Fruit fly (Drosophila melanogaster) whole organism, embryonic: Measurements from ENCODE around the gene Reepl1.
A peak's percentile ranks its signal among the peaks of the same experiment; 100 is the strongest.

Source experiments
- Atf3 ChIP-seq: fragments of 200-800 bp; sonication (Bioruptor generic); optimal IDR thresholded peaks from 3 replicates; lab custom pipeline; 2016; ENCODE audit warnings: missing biosample characterization, missing genetic modification characterization
- B-H2 ChIP-seq: fragments of 200-800 bp; sonication (Bioruptor generic); optimal IDR thresholded peaks from 2 replicates; lab custom pipeline; 2018; ENCODE audit warnings: missing biosample characterization, mild to moderate bottlenecking, missing genetic modification characterization
- CG11085 ChIP-seq: fragments of 200-800 bp; sonication (Bioruptor generic); IDR thresholded peaks from 2 replicates; pipeline ENCODE4 v1.3.6; 2022; ENCODE audit warnings: missing biosample characterization, missing genetic modification characterization
- CG11723 ChIP-seq: fragments of 200-800 bp; sonication (Bioruptor generic); optimal IDR thresholded peaks from 2 replicates; lab custom pipeline; 2017; ENCODE audit warnings: missing biosample characterization, mild to moderate bottlenecking, missing genetic modification characterization
- CG12104 ChIP-seq: fragments of 200-800 bp; sonication (Bioruptor generic); optimal IDR thresholded peaks from 3 replicates; lab custom pipeline; 2016; ENCODE audit warnings: missing biosample characterization, missing genetic modification characterization
- CG12155 ChIP-seq: fragments of 200-800 bp; sonication (Bioruptor generic); optimal IDR thresholded peaks from 3 replicates; lab custom pipeline; 2016; ENCODE audit warnings: missing biosample characterization, missing genetic modification characterization
- CG13296 ChIP-seq: fragments of 200-800 bp; sonication (Bioruptor generic); optimal IDR thresholded peaks from 3 replicates; lab custom pipeline; 2018; ENCODE audit warnings: missing biosample characterization, mild to moderate bottlenecking, missing genetic modification characterization
- CG14860 ChIP-seq: fragments of 200-800 bp; sonication (Bioruptor generic); IDR thresholded peaks from 3 replicates; pipeline ENCODE4 v1.3.6; 2022; ENCODE audit warnings: missing biosample characterization, missing genetic modification characterization; ENCODE audit not compliant: partially characterized antibody
- CG16813 ChIP-seq: fragments of 200-800 bp; sonication (Bioruptor generic); IDR thresholded peaks from 3 replicates; pipeline ENCODE4 v1.3.6; 2022; ENCODE audit warnings: missing biosample characterization, missing genetic modification characterization; ENCODE audit not compliant: partially characterized antibody
- CG17361 ChIP-seq: fragments of 200-800 bp; sonication (Bioruptor generic); IDR thresholded peaks from 3 replicates; pipeline ENCODE4 v1.3.6; 2022; ENCODE audit warnings: missing biosample characterization, missing genetic modification characterization
- CG18619 ChIP-seq: fragments of 200-800 bp; sonication (Bioruptor generic); optimal IDR thresholded peaks from 3 replicates; lab custom pipeline; 2017; ENCODE audit warnings: missing biosample characterization, mild to moderate bottlenecking, missing genetic modification characterization
- CG30431 ChIP-seq: fragments of 200-800 bp; sonication (Bioruptor generic); optimal IDR thresholded peaks from 2 replicates; lab custom pipeline; 2017; ENCODE audit warnings: missing biosample characterization, missing genetic modification characterization
- CG34224 ChIP-seq: fragments of 200-800 bp; sonication (Bioruptor generic); IDR thresholded peaks from 3 replicates; pipeline ENCODE4 v1.3.6; 2022; ENCODE audit warnings: missing biosample characterization, missing genetic modification characterization; ENCODE audit not compliant: partially characterized antibody
- CG34376 ChIP-seq: fragments of 200-800 bp; sonication (Bioruptor generic); optimal IDR thresholded peaks from 2 replicates; lab custom pipeline; 2018; ENCODE audit warnings: missing biosample characterization, mild to moderate bottlenecking, missing genetic modification characterization
- CG6765 ChIP-seq: fragments of 200-800 bp; sonication (Bioruptor generic); optimal IDR thresholded peaks from 3 replicates; lab custom pipeline; 2017; ENCODE audit warnings: missing biosample characterization, mild to moderate bottlenecking, missing genetic modification characterization
- CG8388 ChIP-seq: fragments of 200-800 bp; sonication (Bioruptor generic); optimal IDR thresholded peaks from 2 replicates; lab custom pipeline; 2019; ENCODE audit warnings: missing biosample characterization, mild to moderate bottlenecking, missing genetic modification characterization, moderate library complexity
- CG9797 ChIP-seq: fragments of 200-800 bp; sonication (Bioruptor generic); optimal IDR thresholded peaks from 3 replicates; lab custom pipeline; 2018; ENCODE audit warnings: missing biosample characterization, mild to moderate bottlenecking, missing genetic modification characterization
- Deaf1 ChIP-seq: fragments of 200-800 bp; optimal IDR thresholded peaks from 3 replicates; lab custom pipeline; 2019; ENCODE audit warnings: missing biosample characterization, mild to moderate bottlenecking, missing genetic modification characterization, moderate library complexity
- Drgx ChIP-seq: fragments of 200-800 bp; sonication (Bioruptor generic); IDR thresholded peaks from 2 replicates; pipeline ENCODE4 v1.3.6; 2022; ENCODE audit warnings: missing biosample characterization, missing genetic modification characterization
- E2f2 ChIP-seq: fragments of 200-800 bp; sonication (Bioruptor generic); IDR thresholded peaks from 2 replicates; pipeline ENCODE4 v1.3.6; 2022; ENCODE audit warnings: missing biosample characterization, missing genetic modification characterization
- HLH3B ChIP-seq: fragments of 200-800 bp; sonication (Bioruptor generic); IDR thresholded peaks from 2 replicates; pipeline ENCODE4 v1.3.6; 2022; ENCODE audit warnings: missing biosample characterization, missing genetic modification characterization
- HLH4C ChIP-seq: fragments of 200-800 bp; sonication (Bioruptor generic); IDR thresholded peaks from 3 replicates; pipeline ENCODE4 v1.3.6; 2022; ENCODE audit warnings: missing biosample characterization, missing genetic modification characterization; ENCODE audit not compliant: partially characterized antibody
- Hey ChIP-seq: fragments of 200-800 bp; sonication (Bioruptor generic); optimal IDR thresholded peaks from 3 replicates; lab custom pipeline; 2018; ENCODE audit warnings: missing biosample characterization, mild to moderate bottlenecking, missing genetic modification characterization
- Lhr ChIP-seq: fragments of 200-800 bp; sonication (Bioruptor generic); optimal IDR thresholded peaks from 3 replicates; lab custom pipeline; 2017; ENCODE audit warnings: mild to moderate bottlenecking, missing biosample characterization, missing genetic modification reagents, missing genetic modification characterization
- Med ChIP-seq: fragments of 200-800 bp; sonication (Bioruptor generic); peaks from one replicate; lab custom pipeline; 2016; ENCODE audit warnings: missing biosample characterization, missing genetic modification characterization, mild to moderate bottlenecking, inconsistent platforms, moderate library complexity
- Meics ChIP-seq: fragments of 200-800 bp; sonication (Bioruptor generic); optimal IDR thresholded peaks from 2 replicates; lab custom pipeline; 2017; ENCODE audit warnings: missing biosample characterization, mild to moderate bottlenecking, missing genetic modification characterization
- Nf-YA ChIP-seq: fragments of 200-800 bp; sonication (Bioruptor generic); IDR thresholded peaks from 2 replicates; pipeline ENCODE4 v1.3.6; 2022; ENCODE audit warnings: missing biosample characterization, missing genetic modification characterization
- Oaz ChIP-seq: fragments of 200-800 bp; sonication (Bioruptor generic); IDR thresholded peaks from 2 replicates; pipeline ENCODE4 v1.3.6; 2022; ENCODE audit warnings: missing biosample characterization, missing genetic modification characterization
- Oli ChIP-seq: fragments of 200-800 bp; sonication (Bioruptor generic); optimal IDR thresholded peaks from 2 replicates; lab custom pipeline; 2018; ENCODE audit warnings: missing biosample characterization, mild to moderate bottlenecking, missing genetic modification characterization, moderate library complexity
- Tbp ChIP-seq: fragments of >200 bp; optimal IDR thresholded peaks from 2 replicates; lab custom pipeline; 2018; ENCODE audit warnings: missing biosample characterization, missing genetic modification characterization
- ase ChIP-seq: fragments of 200-800 bp; sonication (Bioruptor generic); IDR thresholded peaks from 3 replicates; pipeline ENCODE4 v1.3.6; 2022; ENCODE audit warnings: missing biosample characterization, missing genetic modification characterization
- chn ChIP-seq: fragments of 200-800 bp; sonication (Bioruptor generic); optimal IDR thresholded peaks from 2 replicates; lab custom pipeline; 2016; ENCODE audit warnings: missing biosample characterization, missing genetic modification characterization
- ci ChIP-seq: fragments of 200-800 bp; sonication (Bioruptor generic); IDR thresholded peaks from 3 replicates; pipeline ENCODE4 v1.3.6; 2022; ENCODE audit warnings: missing biosample characterization, missing genetic modification characterization
- crol ChIP-seq: fragments of 200-800 bp; sonication (Bioruptor generic); IDR thresholded peaks from 2 replicates; pipeline ENCODE4 v1.3.6; 2022; ENCODE audit warnings: missing biosample characterization, missing genetic modification characterization
- exex ChIP-seq: fragments of 200-800 bp; sonication (Bioruptor generic); optimal IDR thresholded peaks from 4 replicates; lab custom pipeline; 2018; ENCODE audit warnings: missing biosample characterization, mild to moderate bottlenecking, missing genetic modification characterization, moderate library complexity
- gce ChIP-seq: fragments of 200-800 bp; sonication (Bioruptor generic); IDR thresholded peaks from 3 replicates; pipeline ENCODE4 v1.3.6; 2022; ENCODE audit warnings: missing biosample characterization, missing genetic modification characterization
- hb ChIP-seq: fragments of 200-800 bp; sonication (Bioruptor generic); IDR thresholded peaks from 3 replicates; pipeline ENCODE4 v1.3.6; 2022; ENCODE audit warnings: missing biosample characterization, missing genetic modification characterization; ENCODE audit not compliant: partially characterized antibody
- inv ChIP-seq: fragments of 200-800 bp; sonication (Bioruptor generic); IDR thresholded peaks from 2 replicates; pipeline ENCODE4 v1.3.6; 2022; ENCODE audit warnings: missing biosample characterization, missing genetic modification characterization; ENCODE audit not compliant: partially characterized antibody
- lola ChIP-seq, 3 experiments: fragments of >200 bp in 2 of 3; fragments of 200-800 bp in 1 of 3; sonication (Bioruptor generic) in 1 of 3; optimal IDR thresholded peaks; 2 replicates each; lab custom pipeline; 2017 to 2019; ENCODE audit warnings: missing biosample characterization in 3 of 3, missing genetic modification characterization in 3 of 3, mild to moderate bottlenecking in 1 of 3, moderate library complexity in 1 of 3
- pan ChIP-seq, 4 experiments: fragments of >200 bp in 3 of 4; fragments of 200-800 bp in 1 of 4; sonication (Bioruptor generic) in 1 of 4; optimal IDR thresholded peaks in 3 of 4; IDR thresholded peaks in 1 of 4; 2 replicates each; pipeline versions ENCODE4 v1.3.6 to Lab custom; 2017 to 2022; ENCODE audit warnings: missing biosample characterization in 2 of 4, missing genetic modification characterization in 2 of 4, mixed read lengths in 1 of 4
- pfk ChIP-seq: fragments of 200-800 bp; sonication (Bioruptor generic); optimal IDR thresholded peaks from 2 replicates; lab custom pipeline; 2018; ENCODE audit warnings: missing biosample characterization, mild to moderate bottlenecking, missing genetic modification characterization, moderate library complexity
- pho ChIP-seq: fragments of 200-800 bp; sonication (Bioruptor generic); optimal IDR thresholded peaks from 2 replicates; lab custom pipeline; 2016; ENCODE audit warnings: missing biosample characterization, missing genetic modification characterization
- pum ChIP-seq: fragments of 200-800 bp; sonication (Bioruptor generic); optimal IDR thresholded peaks from 2 replicates; lab custom pipeline; 2016; ENCODE audit warnings: missing biosample characterization, missing genetic modification characterization
- slp2 ChIP-seq: fragments of 200-800 bp; sonication (Bioruptor generic); optimal IDR thresholded peaks from 2 replicates; lab custom pipeline; 2016; ENCODE audit warnings: missing biosample characterization, missing genetic modification characterization
- sqz ChIP-seq: fragments of 200-800 bp; sonication (Bioruptor generic); optimal IDR thresholded peaks from 3 replicates; lab custom pipeline; 2018; ENCODE audit warnings: missing biosample characterization, mild to moderate bottlenecking, missing genetic modification characterization
- tll ChIP-seq, 2 experiments: fragments of 200-800 bp in 1 of 2; fragments of >200 bp in 1 of 2; sonication (Bioruptor generic) in 1 of 2; optimal IDR thresholded peaks; 2 replicates each; lab custom pipeline; 2017 to 2019; ENCODE audit warnings: missing biosample characterization in 2 of 2, missing genetic modification characterization in 2 of 2, mild to moderate bottlenecking in 1 of 2, moderate library complexity in 1 of 2
- tna ChIP-seq: fragments of 200-800 bp; sonication (Bioruptor generic); IDR thresholded peaks from 2 replicates; pipeline ENCODE4 v1.3.6; 2022; ENCODE audit warnings: missing biosample characterization, missing genetic modification characterization; ENCODE audit not compliant: partially characterized antibody
- unc-4 ChIP-seq: fragments of 200-800 bp; sonication (Bioruptor generic); IDR thresholded peaks from 2 replicates; pipeline ENCODE4 v1.3.6; 2022; ENCODE audit warnings: missing biosample characterization, missing genetic modification characterization; ENCODE audit not compliant: partially characterized antibody
- usp ChIP-seq: fragments of >200 bp; optimal IDR thresholded peaks from 2 replicates; lab custom pipeline; 2017; ENCODE audit warnings: missing biosample characterization, missing genetic modification characterization

Gene Reepl1

DNA sequence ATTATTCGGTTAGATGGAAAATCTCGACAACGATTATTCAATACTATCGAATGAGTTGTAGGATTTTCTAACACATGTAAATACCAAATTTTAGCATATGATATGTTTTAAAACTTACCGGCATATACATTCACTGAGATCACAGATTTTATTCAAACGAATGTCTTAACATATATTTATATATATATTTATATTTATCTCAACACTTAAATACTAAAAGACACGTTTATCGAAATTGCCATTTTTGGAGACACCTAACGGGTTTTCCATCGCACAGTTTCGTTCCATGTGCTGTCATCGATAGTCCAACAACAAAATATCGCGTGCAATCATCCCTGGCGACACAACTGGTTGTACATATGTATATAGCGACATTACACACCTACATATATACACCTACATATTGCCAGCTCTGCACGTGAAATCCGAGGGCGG, 39.2 kb downstream of the Reepl1 start, which contains the start of the genes CG2247 and CG1703 (continued):
- TF ChIP-seq CG6765 (GFP tag; lab: Kevin White, UChicago) (no peak), pho (GFP tag; lab: Kevin White, UChicago) (no peak), CG30431 (GFP tag; lab: Kevin White, UChicago) (no peak), Atf3 (GFP tag; lab: Kevin White, UChicago) (no peak), CG34224 (GFP tag; lab: Robert Waterston, UW) (peak; percentile 66), HLH3B (GFP tag; lab: Robert Waterston, UW) (no peak), sqz (GFP tag; lab: Kevin White, UChicago) (no peak), Oli (tag; lab: Kevin White, UChicago) (no peak), Meics (GFP tag; lab: Kevin White, UChicago) (no peak), Nf-YA (GFP tag; lab: Robert Waterston, UW) (no peak), tll (GFP tag; optimal IDR thresholded peaks at IDR 0.05; lab: Kevin White, UChicago) (peak in 1 of 2 experiments; percentile 51), crol (GFP tag; lab: Robert Waterston, UW) (no peak), Hey (no peak), CG11723 (GFP tag; lab: Kevin White, UChicago) (no peak), CG9797 (GFP tag; lab: Kevin White, UChicago) (peak; percentile 86), Lhr (GFP tag; lab: Kevin White, UChicago) (peak; percentile 38), E2f2 (GFP tag; lab: Robert Waterston, UW) (no peak; the same call in 1 of the 2 replicates), pfk (GFP tag; lab: Kevin White, UChicago) (peak; percentile 48), Med (no peak), CG34376 (no peak), gce (GFP tag; lab: Robert Waterston, UW) (no peak), CG12155 (GFP tag; lab: Kevin White, UChicago) (no peak), HLH4C (GFP tag; lab: Robert Waterston, UW) (peak; percentile 73; the same call in 2 of the 3 replicates), hb (peak; percentile 68; the same call in 2 of the 3 replicates), CG17361 (GFP tag; lab: Robert Waterston, UW) (peak; percentile 39; the same call in 1 of the 3 replicates), Oaz (GFP tag; lab: Robert Waterston, UW) (no peak), CG14860 (GFP tag; lab: Robert Waterston, UW) (peak; percentile 76), usp (GFP tag; lab: Kevin White, UChicago) (no peak), pum (GFP tag; lab: Kevin White, UChicago) (no peak), ci (GFP tag; lab: Robert Waterston, UW) (no peak), Drgx (GFP tag; lab: Robert Waterston, UW) (no peak), lola (GFP tag; optimal IDR thresholded peaks at IDR 0.05; lab: Kevin White, UChicago) (peak in 1 of 3 experiments; percentile 2), slp2 (GFP tag; lab: Kevin White, UChicago) (no peak), chn (GFP tag; lab: Kevin White, UChicago) (no peak), inv (GFP tag; lab: Robert Waterston, UW) (peak; percentile 80), Tbp (GFP tag; lab: Kevin White, UChicago) (no peak), CG11085 (GFP tag; lab: Robert Waterston, UW) (no peak), CG18619 (GFP tag; lab: Kevin White, UChicago) (no peak), B-H2 (no peak), pan (optimal IDR thresholded peaks at IDR 0.05; lab: Kevin White, UChicago) (no peak), pan (GFP tag; optimal IDR thresholded peaks at IDR 0.05 in 1 of 2, IDR thresholded peaks at IDR 0.05 in 1 of 2) (no peak), exex (tag; lab: Kevin White, UChicago) (no peak), CG12104 (GFP tag; lab: Kevin White, UChicago) (no peak), Deaf1 (tag; lab: Kevin White, UChicago) (peak; percentile 43), tna (GFP tag; lab: Robert Waterston, UW) (peak; percentile 51; the same call in 1 of the 2 replicates), CG13296 (GFP tag; lab: Kevin White, UChicago) (no peak), CG16813 (peak; percentile 82), unc-4 (GFP tag; lab: Robert Waterston, UW) (peak; percentile 89), CG8388 (no peak), ase (GFP tag; lab: Robert Waterston, UW) (no peak)
